Worm (Caenorhabditis elegans) whole organism, late embryonic: Measurements from ENCODE around the gene nlp-31.
A peak's percentile ranks its signal among the peaks of the same experiment; 100 is the strongest.

Experiments
- ama-1 ChIP-seq: fragments of 150-350 bp; optimal IDR thresholded peaks from 2 replicates; lab custom pipeline; 2014
- dve-1 ChIP-seq: sonication (generic microtip); optimal IDR thresholded peaks from 2 replicates; lab custom pipeline; 2017; ENCODE audit warnings: antibody characterized with exemption, mild to moderate bottlenecking, missing genetic modification characterization, missing compliant biosample characterization
- elt-2 ChIP-seq: sonication (generic microtip); optimal IDR thresholded peaks from 2 replicates; lab custom pipeline; 2016; ENCODE audit warnings: missing genetic modification reagents, missing genetic modification characterization, missing compliant biosample characterization
- pag-3 ChIP-seq: sonication (generic microtip); optimal IDR thresholded peaks from 2 replicates; lab custom pipeline; 2016; ENCODE audit warnings: missing compliant biosample characterization, missing genetic modification characterization, borderline replicate concordance
- pqm-1 ChIP-seq: sonication (generic microtip); optimal IDR thresholded peaks from 2 replicates; lab custom pipeline; 2016; ENCODE audit warnings: missing genetic modification characterization, missing compliant biosample characterization
- tbx-7 ChIP-seq: sonication (generic microtip); optimal IDR thresholded peaks from 2 replicates; lab custom pipeline; 2016; ENCODE audit warnings: missing genotype, missing genetic modification characterization, missing compliant biosample characterization

ce11 chrV:3984178-3984577 lies 4.3 kb downstream of the nlp-31 start, which contains the start of gene nlp-29:
- TF ChIP-seq elt-2: no peak
- TF ChIP-seq dve-1 (tag; lab: Kevin White, UChicago): peak; percentile 12
- no peak for TF ChIP-seq tbx-7 (tag; lab: Kevin White, UChicago)
- TF ChIP-seq pag-3 (tag; lab: Kevin White, UChicago): no peak
- TF ChIP-seq pqm-1 (tag; lab: Kevin White, UChicago): no peak
- TF ChIP-seq ama-1 (lab: Kevin White, UChicago): no peak
